Worm (Caenorhabditis elegans) whole organism, midembryonic: ENCODE data around the gene irld-50.

ENCODE experiments used
- T22C8.4 ChIP-seq: fragments of 200-800 bp; sonication (Bioruptor generic); IDR thresholded peaks from 2 replicates; pipeline ENCODE4 v1.3.6; 2022; ENCODE audit warnings: missing genetic modification characterization, missing compliant biosample characterization
- flt-1 ChIP-seq: fragments of 200-800 bp; sonication (Bioruptor generic); IDR thresholded peaks from 2 replicates; pipeline ENCODE4 v1.3.6; 2022; ENCODE audit warnings: missing genetic modification characterization, missing compliant biosample characterization
- ztf-29 ChIP-seq: fragments of 200-800 bp; sonication (Bioruptor generic); IDR thresholded peaks from 2 replicates; pipeline ENCODE4 v1.3.6; 2022; ENCODE audit warnings: missing genetic modification reagents, missing genetic modification characterization, missing compliant biosample characterization

- TF ChIP-seq flt-1 (GFP tag; lab: Robert Waterston, UW) (no peak), ztf-29 (GFP tag; lab: Robert Waterston, UW) (no peak), T22C8.4 (no peak)
Observed at ce11 chrII:2929846-2930245, 14.0 kb downstream of the irld-50 start.
